Worm (Caenorhabditis elegans): ENCODE measurements around the gene ttr-22.

The ttr-22 gene

ce11 chrV:12241126-12241525, at the start of gene ttr-22:
TSS of gene ttr-22 (plus strand) at chrV:12241426.
- TF ChIP-seq W03F9.2 (tag; optimal IDR thresholded peaks at IDR 0.05) (no peak), dao-5 (tag; optimal IDR thresholded peaks at IDR 0.05) (no peak), him-1 (tag; optimal IDR thresholded peaks at IDR 0.05) (no peak)

- no peak for TF ChIP-seq dao-5 (tag; optimal IDR thresholded peaks at IDR 0.05)
- no peak for TF ChIP-seq W03F9.2 (tag; optimal IDR thresholded peaks at IDR 0.05)
- no peak for TF ChIP-seq him-1 (tag; optimal IDR thresholded peaks at IDR 0.05)
Measured at ce11 chrV:12192129-12192528, 49.1 kb upstream of the ttr-22 start, which contains the start of gene rnp-1. TSS of gene rnp-1 (plus strand) at chrV:12192273.

- TF ChIP-seq dao-5 (tag; optimal IDR thresholded peaks at IDR 0.05) (no peak), him-1 (tag; optimal IDR thresholded peaks at IDR 0.05) (no peak), W03F9.2 (tag; optimal IDR thresholded peaks at IDR 0.05) (no peak)
Measured at ce11 chrV:12194275-12194674, 47.0 kb upstream of the ttr-22 start, which contains the start of gene ogdh-2. TSS of gene ogdh-2 (plus strand) at chrV:12194507.

DNA sequence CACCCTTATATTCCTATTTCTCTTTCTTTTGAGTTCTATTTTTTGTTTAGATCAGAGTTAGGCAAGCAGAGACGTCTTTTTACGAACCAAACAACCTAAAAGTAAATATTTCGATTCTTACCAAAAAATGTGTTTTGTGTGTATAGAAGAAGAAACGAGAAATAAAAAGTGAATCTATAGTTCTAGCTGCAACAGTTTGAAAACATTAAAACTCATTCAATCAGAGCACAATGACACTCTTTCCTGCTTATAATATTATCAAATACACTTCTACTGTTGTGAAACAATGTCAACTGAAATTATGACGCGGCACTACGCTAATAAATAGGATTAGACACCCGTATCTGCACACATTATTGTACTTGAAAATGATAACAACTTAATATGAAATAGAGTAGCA, 45.4 kb upstream of the ttr-22 start, which contains the start of gene ZK836.3:
ZK836.3 (minus strand) TSS at position 101 of the 400 bp plus-strand sequence.
- TF ChIP-seq him-1 (tag; optimal IDR thresholded peaks at IDR 0.05), result no peak
- no peak for TF ChIP-seq dao-5 (tag; optimal IDR thresholded peaks at IDR 0.05)
- no peak for TF ChIP-seq W03F9.2 (tag; optimal IDR thresholded peaks at IDR 0.05)

- TF ChIP-seq dao-5 (tag; optimal IDR thresholded peaks at IDR 0.05), result no peak
Measured at ce11 chrV:12196659-12197058, 44.6 kb upstream of the ttr-22 start.

DNA sequence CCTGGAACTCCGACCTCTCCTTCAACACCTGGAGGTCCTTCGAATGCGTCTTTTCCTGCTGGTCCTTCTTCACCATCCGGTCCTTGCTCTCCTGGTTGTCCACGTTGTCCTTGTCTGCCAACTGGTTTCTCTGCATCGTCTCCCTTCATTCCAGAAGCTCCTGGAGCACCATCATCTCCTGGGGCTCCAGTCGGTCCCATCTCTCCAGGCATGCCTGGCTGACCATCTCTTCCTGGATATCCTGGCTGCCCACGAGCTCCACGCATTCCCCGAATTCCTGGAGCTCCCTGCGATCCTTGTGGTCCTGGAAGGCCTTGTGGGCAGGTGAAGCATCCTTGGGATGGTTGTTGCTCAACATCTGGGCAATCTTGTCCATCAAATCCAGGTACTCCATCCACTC, 43.5 kb upstream of the ttr-22 start:
- TF ChIP-seq W03F9.2 (tag; optimal IDR thresholded peaks at IDR 0.05) (no peak), dao-5 (tag; optimal IDR thresholded peaks at IDR 0.05) (no peak), him-1 (tag; optimal IDR thresholded peaks at IDR 0.05) (no peak)

DNA sequence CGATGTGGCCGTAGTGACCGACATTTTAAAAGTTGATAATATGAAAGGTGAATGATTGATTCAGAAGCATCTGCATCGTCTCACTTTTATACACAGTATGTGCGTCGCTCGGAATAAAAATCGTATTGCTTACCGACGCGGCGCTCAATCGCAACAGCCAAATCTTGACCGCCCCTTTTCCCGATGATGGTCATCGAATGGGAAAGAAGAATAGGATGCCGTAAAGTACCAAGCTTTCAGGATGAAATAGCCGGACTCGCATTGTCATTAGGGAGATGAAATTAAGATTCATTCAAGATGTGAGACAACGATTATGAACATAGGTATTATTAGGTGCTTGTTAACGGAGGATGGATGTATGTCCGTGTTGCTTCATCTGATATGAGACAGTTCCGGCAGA, 42.7 kb upstream of the ttr-22 start, which contains the start of gene lon-3:
lon-3 (minus strand) TSS at position 101 of the 400 bp plus-strand sequence.
- TF ChIP-seq W03F9.2 (tag; optimal IDR thresholded peaks at IDR 0.05) (no peak), dao-5 (tag; optimal IDR thresholded peaks at IDR 0.05) (no peak), him-1 (tag; optimal IDR thresholded peaks at IDR 0.05) (no peak)

DNA sequence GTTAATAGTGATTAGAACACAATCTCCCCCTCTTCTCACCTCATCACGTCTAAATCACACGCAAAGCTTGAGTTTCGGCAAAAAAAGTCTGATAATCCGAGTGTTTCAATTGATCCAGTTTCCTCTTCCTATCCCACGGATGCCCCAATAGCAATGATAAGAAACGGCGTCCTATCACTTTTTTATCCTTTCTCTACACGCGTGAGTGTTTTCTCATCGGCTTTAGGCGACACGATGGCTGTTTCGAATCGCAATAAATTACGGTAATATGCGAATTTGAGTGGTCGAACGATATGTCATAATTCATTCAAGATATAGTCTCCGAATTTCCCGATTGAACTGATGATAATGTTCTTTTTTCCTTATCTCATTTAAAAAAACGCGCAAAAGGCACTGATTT, 41.8 kb upstream of the ttr-22 start:
- TF ChIP-seq him-1 (tag; optimal IDR thresholded peaks at IDR 0.05), result no peak

ce11 chrV:12208678-12209077, 32.5 kb upstream of the ttr-22 start:
- TF ChIP-seq W03F9.2 (tag; optimal IDR thresholded peaks at IDR 0.05) (no peak), him-1 (tag; optimal IDR thresholded peaks at IDR 0.05) (no peak)

DNA sequence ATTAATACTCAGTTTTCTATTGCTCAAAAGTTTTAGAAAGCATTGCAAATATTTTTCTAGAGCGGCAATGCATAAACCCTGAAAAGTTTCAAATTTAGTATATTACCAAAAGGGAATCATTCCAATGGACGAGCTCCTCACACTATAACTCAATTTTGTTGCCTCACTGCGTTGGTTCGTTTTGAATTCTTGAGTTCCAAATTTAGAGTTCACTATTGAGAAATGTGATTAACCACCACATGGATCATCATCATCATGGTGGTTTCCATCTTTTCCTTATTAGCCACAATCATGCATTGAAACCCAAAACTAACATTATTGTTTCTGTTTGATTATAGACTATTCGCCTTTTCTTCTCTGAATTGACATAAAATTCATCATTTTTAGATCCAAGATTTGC, 31.3 kb upstream of the ttr-22 start:
- TF ChIP-seq dao-5 (tag; optimal IDR thresholded peaks at IDR 0.05) (no peak), him-1 (tag; optimal IDR thresholded peaks at IDR 0.05) (no peak), W03F9.2 (tag; optimal IDR thresholded peaks at IDR 0.05) (no peak)

DNA sequence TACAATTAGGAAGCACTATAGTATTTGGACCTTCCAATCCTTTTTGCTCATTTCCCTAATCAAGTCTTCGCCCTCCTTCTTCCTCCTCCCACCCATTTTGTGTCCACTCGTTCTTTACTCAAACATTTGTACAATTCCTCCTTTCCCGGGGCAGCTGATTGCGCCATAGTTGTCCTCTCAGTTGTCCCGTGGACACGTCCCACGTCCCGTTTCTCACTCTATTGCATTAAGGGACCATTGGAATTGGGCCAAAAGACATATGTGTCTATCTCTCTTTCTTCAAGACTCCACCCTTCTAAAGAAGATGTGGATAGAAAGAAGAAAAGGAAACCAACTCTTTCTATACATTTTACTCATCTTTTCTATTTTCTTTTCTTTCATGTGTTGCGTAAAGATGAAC, 30.1 kb upstream of the ttr-22 start:
- no peak for TF ChIP-seq him-1 (tag; optimal IDR thresholded peaks at IDR 0.05)
- TF ChIP-seq dao-5 (tag; optimal IDR thresholded peaks at IDR 0.05), result no peak
- TF ChIP-seq W03F9.2 (tag; optimal IDR thresholded peaks at IDR 0.05), result no peak

DNA sequence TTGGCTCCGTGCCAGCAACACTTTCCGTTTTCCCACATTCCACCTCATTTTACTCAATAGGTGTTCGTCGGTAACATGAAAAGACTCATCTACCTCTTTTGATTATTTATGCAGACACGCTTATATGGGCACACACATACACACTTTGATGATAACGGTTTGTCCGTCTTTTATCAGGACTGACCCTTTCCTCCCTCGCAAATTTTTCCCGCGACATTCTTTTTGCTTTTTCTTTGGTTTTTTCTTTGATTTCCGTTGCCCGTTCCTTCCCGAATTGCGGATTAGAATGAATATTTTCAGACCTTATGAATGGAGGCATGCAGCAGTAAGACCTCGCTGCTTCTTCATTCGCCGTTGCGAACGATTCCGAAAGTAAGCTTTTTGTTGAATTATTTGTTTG, 28.2 kb upstream of the ttr-22 start, which contains the start of gene vab-8:
vab-8 (plus strand) TSS at position 301 of the 400 bp plus-strand sequence.
- TF ChIP-seq him-1 (tag; optimal IDR thresholded peaks at IDR 0.05), result no peak
- TF ChIP-seq dao-5 (tag; optimal IDR thresholded peaks at IDR 0.05), result no peak
- TF ChIP-seq W03F9.2 (tag; optimal IDR thresholded peaks at IDR 0.05), result no peak

- TF ChIP-seq dao-5 (tag; optimal IDR thresholded peaks at IDR 0.05) (no peak), W03F9.2 (tag; optimal IDR thresholded peaks at IDR 0.05) (no peak), him-1 (tag; optimal IDR thresholded peaks at IDR 0.05) (no peak)
Measured at ce11 chrV:12233425-12233824, 7.8 kb upstream of the ttr-22 start.

DNA sequence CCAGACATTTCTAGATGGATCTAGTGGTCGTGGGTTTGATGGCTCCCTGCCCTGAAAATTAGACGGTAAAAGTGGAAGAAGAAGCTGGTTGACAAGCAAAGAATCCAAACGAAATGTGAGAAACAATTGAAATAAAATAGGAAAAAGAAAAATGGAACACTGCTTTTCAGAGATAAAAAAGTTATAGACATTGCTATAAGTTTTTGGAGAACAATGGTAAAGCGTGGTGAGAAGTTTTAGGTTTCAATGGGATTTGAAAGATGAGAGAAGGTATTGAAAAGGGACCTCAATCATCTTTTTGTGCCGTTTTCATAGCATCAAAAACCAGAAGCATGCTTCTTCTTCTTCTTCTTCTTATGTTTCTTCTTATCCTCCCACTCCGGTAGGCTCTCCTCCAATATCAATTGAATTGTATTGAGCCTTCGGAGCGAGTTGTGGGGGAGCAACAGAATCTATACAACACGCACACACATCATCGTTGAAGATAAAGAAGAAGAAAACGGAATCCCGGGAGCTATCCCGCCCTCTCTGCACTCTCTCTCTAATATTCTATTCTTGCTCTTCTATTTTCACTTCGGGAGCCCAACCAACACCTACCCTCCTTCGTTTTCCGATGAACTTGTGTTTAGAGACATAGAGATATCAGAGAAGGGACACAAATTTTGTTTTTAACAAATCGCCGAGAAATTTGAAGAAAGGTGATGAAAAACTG, 6.8 kb upstream of the ttr-22 start, which contains the start of gene myo-3:
myo-3 (minus strand) TSS at position 51 of the 712 bp plus-strand sequence.
- TF ChIP-seq him-1 (tag; optimal IDR thresholded peaks at IDR 0.05) (no peak), dao-5 (tag; optimal IDR thresholded peaks at IDR 0.05) (no peak), W03F9.2 (tag; optimal IDR thresholded peaks at IDR 0.05) (no peak)

DNA sequence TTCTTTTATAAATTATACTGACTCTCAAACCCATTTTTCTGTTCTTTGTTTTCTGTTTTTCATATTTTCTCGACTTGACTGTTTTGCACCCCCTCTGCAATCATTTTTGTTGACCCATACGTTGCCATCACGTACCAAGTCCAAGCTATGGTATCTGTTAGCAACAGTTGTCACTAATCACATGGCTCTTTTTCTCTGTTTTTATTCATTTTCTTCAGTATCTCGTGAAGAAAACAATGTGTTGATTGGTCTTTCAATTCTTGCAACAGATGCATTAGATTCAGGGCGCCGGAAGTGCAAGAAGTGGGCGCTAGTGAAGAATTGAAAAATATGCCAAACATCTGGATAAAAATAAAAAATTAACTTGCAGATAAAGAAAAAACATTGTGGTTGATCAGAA, 5.7 kb upstream of the ttr-22 start:
- TF ChIP-seq W03F9.2 (tag; optimal IDR thresholded peaks at IDR 0.05) (no peak), dao-5 (tag; optimal IDR thresholded peaks at IDR 0.05) (no peak), him-1 (tag; optimal IDR thresholded peaks at IDR 0.05) (no peak)
